Fruit fly (Drosophila melanogaster): ENCODE data around the gene CG43085.

CG43085 gene

DNA sequence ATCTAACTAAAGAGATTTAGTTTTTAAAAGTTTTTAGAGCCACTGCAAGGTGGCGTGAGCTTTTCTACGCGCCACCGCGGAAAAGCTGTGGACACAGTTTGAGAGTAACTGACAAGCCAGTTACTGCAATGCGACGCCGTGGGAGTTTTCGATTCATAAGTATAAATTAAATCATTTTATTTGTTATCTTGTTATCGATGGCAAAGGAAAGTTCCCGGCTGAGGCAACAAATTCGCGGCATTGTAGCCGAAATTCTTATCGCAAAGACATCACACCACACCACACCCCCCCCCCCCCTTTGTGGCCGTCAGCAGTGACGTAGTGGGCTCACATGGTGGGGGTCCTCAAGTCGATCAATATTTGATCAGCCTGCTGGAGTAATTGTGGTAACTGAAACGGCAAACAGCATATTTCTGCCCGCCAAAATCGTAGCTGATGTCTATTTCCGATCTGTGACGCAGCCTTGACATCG, 9.3 kb upstream of the CG43085 start:
- TF ChIP-seq CG17801 (GFP tag; optimal IDR thresholded peaks at IDR 0.05; ENCODE audit: partially characterized antibody), result no peak

DNA sequence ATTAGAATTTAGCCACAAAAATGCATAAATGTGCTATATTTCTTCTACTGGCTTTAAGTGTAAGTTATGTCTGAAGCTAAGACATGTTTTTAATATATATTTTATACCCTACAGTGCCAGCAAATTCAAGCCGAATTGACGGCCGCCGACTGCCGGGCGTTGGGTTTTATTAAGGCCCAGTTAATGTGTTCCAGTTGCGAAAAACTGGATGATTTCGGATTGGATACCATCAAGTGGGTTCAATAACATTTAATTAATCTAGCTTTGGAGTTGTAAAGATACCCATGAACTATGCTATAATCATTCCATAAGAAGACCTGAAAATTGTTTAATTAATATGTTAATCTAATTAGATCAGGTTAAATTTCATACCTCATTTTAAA, 8.1 kb upstream of the CG43085 start:
- TF ChIP-seq CG17801 (GFP tag; optimal IDR thresholded peaks at IDR 0.05; ENCODE audit: partially characterized antibody), result no peak

DNA sequence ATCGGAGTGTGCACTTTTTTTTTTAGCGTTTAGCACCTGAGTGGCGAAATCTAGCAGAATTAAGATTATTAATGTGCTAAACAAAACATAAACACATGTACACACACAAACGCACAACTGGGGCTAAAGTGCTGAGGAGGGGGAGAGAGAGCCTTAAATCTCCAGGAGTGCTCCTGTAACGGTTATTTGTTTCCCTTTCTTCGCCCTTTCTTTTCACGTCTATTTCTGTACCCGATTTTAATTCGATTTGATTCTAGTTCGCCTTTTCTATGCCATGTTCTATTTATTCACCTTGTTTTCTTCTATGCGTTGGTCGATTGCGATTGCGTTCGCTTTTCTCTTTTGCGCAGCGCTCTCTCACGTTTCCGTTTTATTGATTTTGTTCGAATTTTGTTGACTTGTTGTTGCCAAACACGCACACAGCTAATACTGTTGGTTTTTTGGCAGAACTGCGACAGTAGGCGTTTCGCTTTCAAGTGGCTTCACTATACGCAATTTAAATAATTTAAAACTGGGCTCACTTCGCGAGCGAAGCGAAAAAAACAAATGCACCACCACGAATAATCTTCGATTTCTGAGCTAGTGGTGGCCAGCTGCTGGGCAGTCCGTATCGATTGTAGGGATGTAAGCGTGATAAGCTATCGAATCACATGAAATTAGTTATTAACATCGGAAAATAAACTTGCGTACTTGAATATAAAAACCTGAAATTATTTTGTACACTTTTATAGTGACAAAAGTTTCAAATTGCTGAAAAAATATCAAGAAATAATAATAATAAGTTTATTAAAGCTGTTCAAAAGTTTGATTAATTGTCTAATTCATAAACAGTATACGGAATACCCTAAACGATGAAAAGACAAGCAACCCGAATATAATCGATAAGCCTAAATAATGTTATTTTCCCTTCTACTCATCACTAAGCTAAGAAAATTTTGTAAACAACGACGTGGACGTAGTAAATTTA, 7.4 kb upstream of the CG43085 start, which contains the start of the genes Krn, Ndfip and CG7484:
Gene Krn (minus strand): TSS at position 580 of the 967 bp plus-strand sequence.
Gene Ndfip (minus strand): TSS at position 580 of the 967 bp plus-strand sequence.
Gene CG7484 (plus strand): TSS at position 917 of the 967 bp plus-strand sequence.
- peak; percentile 93 for TF ChIP-seq CG17801 (GFP tag; optimal IDR thresholded peaks at IDR 0.05; ENCODE audit: partially characterized antibody)

DNA sequence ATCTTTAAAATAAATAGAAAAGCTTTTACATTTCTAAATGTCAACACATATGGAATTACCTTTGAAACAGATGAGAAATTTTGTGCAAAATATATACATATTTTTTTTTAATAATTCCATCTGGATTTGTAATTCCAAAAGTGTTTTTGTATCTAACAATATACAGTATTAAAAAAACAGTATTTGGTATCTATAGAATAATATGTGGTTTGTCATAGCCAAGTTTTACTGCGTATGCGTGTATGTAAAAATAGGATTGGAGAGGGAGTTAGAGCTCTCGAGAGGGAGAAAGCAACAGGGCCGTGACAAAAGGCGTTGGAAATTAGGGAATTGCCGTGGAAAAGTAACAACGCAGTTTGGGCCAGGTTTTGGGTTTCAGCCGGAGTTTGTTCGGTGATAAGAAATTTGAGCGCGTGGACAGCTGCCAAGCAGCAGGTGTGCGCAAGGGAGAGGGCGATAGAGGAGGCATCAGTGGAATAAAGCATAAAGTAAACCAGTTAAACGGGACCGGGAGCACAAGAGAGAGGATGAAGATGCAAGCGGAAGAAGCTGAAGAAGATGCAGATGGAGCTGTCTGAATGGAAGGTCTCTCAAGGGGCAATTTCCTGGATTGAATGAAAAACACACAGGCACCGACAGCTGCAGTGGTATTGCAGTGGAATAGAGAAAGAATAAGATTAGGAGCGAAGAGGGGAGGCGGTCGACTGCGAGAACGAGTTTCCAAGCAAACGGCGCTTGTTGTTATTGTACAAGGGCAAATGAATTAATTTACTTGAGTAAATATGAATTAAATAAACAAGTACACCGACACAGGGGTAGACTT, 6.6 kb upstream of the CG43085 start:
- TF ChIP-seq CG17801 (GFP tag; optimal IDR thresholded peaks at IDR 0.05; ENCODE audit: partially characterized antibody), result no peak

DNA sequence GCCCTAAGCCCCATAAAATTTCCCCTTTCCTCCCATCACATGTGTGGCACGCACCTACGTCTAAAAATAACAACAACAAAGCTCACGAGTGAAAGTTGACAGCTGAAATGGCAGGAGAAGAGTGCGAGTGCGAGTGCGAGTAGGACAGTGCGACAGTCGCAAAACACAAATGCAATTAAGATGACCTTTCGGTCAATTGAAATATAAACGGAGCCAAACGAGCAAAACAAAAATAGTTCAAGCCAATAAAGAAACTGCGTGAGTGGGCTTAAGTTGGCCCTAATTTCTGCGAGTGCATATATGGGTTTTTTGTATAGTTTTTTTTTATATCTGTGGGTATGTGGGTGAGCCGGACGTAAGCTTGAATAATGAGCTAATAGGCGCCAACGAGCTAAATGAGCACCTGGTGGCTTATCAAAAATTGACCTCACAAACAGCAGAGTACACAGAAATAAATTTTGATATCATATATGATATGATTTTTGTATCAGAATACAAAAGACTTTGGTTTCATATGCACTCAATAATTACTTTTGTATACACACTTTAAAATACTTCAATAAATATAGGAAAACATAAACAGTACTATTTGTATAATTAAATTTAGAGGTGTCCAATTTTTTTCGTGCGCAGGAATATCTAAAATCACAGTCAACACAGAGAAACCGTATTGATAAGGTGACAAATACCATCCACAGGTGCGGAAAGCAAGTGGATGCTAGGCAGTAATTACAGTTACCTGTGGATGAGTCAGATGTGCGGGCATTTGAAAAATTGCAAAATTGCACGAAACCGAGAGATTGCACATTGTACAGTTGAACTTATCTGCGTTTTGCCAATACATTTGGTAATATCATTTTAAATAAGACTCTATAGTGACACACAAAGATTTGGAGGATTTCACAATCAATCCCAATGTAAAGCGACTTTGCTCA, 5.4 kb upstream of the CG43085 start:
- no peak for TF ChIP-seq CG17801 (GFP tag; optimal IDR thresholded peaks at IDR 0.05; ENCODE audit: partially characterized antibody)

DNA sequence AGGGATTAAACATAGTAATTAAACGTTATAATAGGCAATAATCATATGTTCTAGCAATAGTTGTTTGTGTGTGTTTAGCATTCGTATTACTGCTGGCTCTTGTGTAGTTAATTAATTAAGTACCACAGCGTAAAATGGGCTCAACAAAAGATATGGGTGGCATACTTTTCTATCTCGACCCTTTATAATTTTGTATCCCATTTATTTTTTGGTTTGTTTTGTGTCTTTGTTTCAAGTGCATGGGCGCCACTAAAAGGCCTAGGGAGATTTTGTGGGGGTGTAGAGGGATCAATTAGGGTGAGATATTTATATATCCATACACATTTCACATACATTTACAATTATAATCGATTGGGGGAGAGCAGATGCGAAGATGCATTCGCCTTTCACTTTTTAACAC, 1.0 kb upstream of the CG43085 start:
- no peak for TF ChIP-seq CG17801 (GFP tag; optimal IDR thresholded peaks at IDR 0.05; ENCODE audit: partially characterized antibody)

DNA sequence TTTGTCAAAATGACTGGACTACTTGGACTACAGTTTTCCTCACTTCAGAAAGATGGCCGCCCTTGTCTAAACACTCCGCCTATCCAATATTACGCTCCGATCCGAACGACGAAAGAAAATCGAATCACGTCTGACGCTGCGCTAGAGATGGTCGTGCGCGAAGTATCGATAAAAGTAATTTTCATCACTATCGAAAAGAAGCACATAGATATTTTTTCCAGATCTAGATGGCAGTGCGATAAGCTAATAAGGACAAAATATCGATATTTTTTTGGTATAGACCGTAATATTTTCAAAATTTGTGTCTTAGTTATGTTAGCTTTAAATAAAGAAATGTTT, 1.7 kb downstream of the CG43085 start, which contains the start of gene Pep:
Gene Pep (minus strand): TSS at position 131 of the 339 bp plus-strand sequence.
- peak; percentile 59 for TF ChIP-seq CG17801 (GFP tag; optimal IDR thresholded peaks at IDR 0.05; ENCODE audit: partially characterized antibody)

DNA sequence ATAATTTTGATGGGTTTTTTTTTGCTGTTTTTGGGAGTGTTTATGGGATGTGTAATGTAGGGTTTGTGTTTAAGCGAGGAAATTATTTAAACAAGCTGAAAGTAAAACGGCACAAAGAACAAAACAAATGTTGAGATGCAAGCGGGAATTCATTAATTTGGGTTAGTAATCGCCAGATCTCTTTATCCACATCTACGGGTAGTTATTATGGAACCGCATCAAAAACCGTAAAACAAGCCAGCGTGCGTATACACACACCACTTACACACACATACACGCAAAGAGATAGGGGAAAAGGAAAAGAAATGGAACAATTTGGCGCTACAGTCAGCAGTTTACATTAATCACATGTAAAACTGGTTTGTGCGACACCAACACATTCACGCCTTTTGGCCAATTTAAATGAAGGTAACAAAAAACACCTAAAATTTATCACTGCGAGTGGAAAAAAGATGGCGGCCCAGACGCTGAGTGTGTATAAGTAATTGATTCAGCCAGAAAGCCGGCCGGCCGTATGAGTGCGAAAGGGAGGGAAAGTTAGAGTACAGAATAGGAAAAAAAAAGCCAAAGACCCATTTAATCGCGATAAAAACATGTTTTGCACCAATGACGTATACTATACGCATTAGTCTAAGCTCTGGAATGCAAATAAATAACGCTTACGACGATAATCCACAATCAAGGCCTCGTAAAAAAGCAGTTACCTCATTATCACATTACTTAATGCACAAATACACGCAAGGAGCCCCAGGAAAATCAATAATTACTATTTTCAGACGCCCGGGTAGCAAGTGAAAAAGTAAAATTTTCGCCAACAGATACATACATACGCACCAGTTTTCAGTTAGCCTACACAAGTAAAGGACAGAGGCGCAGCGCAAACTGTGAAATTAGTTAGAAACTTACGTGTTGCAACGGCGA, 2.3 kb downstream of the CG43085 start:
- peak; percentile 12 for TF ChIP-seq CG17801 (GFP tag; optimal IDR thresholded peaks at IDR 0.05; ENCODE audit: partially characterized antibody)

DNA sequence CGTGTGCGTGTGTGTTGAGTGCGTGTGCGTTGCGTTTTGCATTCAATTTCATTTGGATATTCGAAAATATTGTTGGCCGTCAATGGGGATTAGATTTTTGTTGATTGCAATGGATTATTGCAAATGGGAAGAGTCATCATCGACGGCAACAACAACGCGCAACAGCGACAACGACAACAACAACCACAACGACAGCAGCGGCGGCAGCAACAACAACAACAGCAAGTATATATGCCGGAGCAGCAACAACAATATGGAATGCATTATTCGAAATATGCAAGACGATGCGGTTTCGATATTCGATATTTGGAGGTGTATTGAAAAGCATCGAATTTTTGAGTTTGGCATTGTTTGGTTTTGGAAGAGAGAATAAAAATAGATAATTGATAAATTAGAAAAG, 4.5 kb downstream of the CG43085 start:
- no peak for TF ChIP-seq CG17801 (GFP tag; optimal IDR thresholded peaks at IDR 0.05; ENCODE audit: partially characterized antibody)

DNA sequence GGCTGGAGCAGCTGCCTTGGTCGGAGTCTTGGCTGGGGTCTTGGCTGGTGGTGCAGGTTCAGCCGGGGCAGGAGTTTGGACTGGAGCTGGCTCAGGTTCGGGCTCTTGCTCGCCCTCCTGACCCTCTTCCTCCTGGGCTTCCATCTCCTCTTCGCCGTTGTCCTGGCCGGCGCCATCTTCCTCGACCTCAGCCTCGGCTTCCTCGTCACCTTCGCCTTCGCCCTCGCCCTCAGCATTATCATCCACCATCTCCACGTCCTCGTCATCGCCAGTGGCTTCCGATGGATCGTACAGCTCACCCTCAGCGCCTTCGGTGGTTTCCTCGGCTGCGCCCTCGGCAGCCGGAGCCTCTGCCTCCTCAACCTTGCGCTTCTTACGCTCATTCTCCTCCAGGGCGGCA, 7.9 kb downstream of the CG43085 start:
- TF ChIP-seq CG17801 (GFP tag; optimal IDR thresholded peaks at IDR 0.05; ENCODE audit: partially characterized antibody), result no peak

DNA sequence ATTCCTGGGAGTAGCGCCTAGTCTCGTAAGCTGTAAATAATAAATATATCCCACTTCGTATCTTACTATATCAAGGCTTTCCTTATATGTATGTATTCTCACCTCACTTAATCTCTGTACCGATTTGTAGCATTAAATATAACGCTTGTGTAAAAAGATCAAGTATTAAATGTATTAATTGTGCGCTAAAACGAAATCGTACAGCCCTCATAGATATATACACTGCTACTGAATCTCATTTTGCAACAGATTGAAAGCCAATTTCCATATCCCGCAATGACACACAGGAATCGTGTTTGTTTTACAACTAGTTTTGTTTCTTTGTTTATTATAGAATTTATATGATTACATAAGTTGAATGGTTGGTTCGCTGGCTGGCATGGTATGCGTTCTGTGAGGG, 8.7 kb downstream of the CG43085 start:
- no peak for TF ChIP-seq CG17801 (GFP tag; optimal IDR thresholded peaks at IDR 0.05; ENCODE audit: partially characterized antibody)

DNA sequence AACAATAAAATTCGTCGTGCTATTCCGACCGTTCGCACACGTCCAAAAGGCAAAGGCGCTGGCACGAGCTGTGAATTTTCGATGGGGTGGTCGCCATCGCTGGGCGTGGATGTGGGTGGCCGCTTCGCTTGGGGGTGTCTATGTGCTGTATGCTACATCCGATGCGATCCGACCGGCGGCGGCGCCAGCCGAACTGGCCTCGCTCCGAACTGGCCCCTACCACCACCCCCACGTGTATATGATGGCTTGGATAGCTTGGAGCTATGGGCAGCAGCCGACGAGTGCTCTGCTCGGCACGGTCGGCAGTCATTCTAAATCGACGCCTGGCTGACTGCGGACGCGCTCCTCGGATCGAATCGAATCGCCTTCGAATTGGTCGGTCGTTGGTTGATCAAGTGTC, 13.4 kb downstream of the CG43085 start, which contains the start of gene CG7497:
Gene CG7497 (plus strand): TSS at position 308 of the 400 bp plus-strand sequence.
- TF ChIP-seq CG17801 (GFP tag; optimal IDR thresholded peaks at IDR 0.05; ENCODE audit: partially characterized antibody), result no peak

DNA sequence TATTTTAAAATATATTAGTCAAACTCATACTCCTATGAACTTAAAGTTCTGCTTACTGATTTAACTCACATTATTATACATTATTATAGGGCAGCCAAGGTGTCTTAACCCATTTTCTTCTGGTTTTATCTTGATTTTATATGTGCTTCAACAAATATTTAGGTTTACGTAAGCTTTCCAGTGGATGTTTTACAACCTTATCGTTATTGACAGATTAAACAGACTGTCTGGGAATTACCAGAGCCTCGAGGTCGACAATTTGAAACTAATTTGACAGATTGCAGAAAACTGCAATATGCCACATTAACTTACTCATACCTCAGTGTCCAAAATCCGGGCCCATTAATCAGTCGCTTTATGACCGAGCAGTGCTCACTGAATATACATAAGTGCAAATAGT, 15.3 kb downstream of the CG43085 start:
- no peak for TF ChIP-seq CG17801 (GFP tag; optimal IDR thresholded peaks at IDR 0.05; ENCODE audit: partially characterized antibody)

Data from ovary, adult (tissue).